Worm (Caenorhabditis elegans) whole organism, midembryonic: ENCODE results near the gene C05B5.12.

Source experiments
- T22C8.4 ChIP-seq: fragments of 200-800 bp; sonication (Bioruptor generic); IDR thresholded peaks from 2 replicates; pipeline ENCODE4 v1.3.6; 2022; ENCODE audit warnings: missing genetic modification characterization, missing compliant biosample characterization
- flt-1 ChIP-seq: fragments of 200-800 bp; sonication (Bioruptor generic); IDR thresholded peaks from 2 replicates; pipeline ENCODE4 v1.3.6; 2022; ENCODE audit warnings: missing genetic modification characterization, missing compliant biosample characterization
- med-1 ChIP-seq: sonication (generic microtip); optimal IDR thresholded peaks from 2 replicates; lab custom pipeline; 2017; ENCODE audit warnings: missing genetic modification characterization, mild to moderate bottlenecking, missing compliant biosample characterization, antibody characterized with exemption, missing genetic modification reagents; ENCODE audit not compliant: insufficient read depth
- tab-1 ChIP-seq: fragments of 200-800 bp; sonication (Bioruptor generic); IDR thresholded peaks from 2 replicates; pipeline ENCODE4 v1.3.6; 2022; ENCODE audit warnings: missing genetic modification characterization, missing compliant biosample characterization
- ztf-29 ChIP-seq: fragments of 200-800 bp; sonication (Bioruptor generic); IDR thresholded peaks from 2 replicates; pipeline ENCODE4 v1.3.6; 2022; ENCODE audit warnings: missing genetic modification reagents, missing genetic modification characterization, missing compliant biosample characterization

ce11 chrIII:9984604-9985003 lies 2.6 kb upstream of the C05B5.12 start:
- TF ChIP-seq flt-1 (GFP tag; lab: Robert Waterston, UW) = no peak
- no peak for TF ChIP-seq tab-1 (GFP tag; lab: Robert Waterston, UW)
- TF ChIP-seq med-1 (GFP tag; lab: Kevin White, UChicago) = no peak
- TF ChIP-seq ztf-29 (GFP tag; lab: Robert Waterston, UW) = no peak
- TF ChIP-seq T22C8.4 (GFP tag; lab: Robert Waterston, UW) = no peak
